Worm (Caenorhabditis elegans): ENCODE results near the gene dpf-4.

Gene dpf-4

DNA sequence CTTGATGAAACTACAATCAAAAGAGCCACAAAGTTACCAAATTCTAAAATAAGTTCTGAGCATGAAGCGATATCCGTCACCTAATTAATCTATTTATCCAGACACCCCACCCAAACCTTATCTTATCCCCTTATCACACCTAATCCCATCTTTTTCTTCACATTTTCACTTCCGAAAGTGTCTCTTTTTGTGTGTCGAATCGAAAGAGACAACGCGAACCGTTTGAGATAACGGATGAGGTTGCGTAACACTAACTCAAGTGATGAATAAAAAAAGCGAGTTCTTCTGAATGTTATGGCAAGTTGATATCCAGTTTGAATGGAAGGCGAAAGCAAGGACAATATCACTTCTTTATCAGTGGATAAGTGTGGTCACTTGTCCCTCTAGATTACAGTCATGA lies 24.4 kb downstream of the dpf-4 start:
- TF ChIP-seq lin-14 (GFP tag; optimal IDR thresholded peaks at IDR 0.05) (no peak), blmp-1 (tag; optimal IDR thresholded peaks at IDR 0.05) (peak; percentile 92)

ce11 chrIII:5884007-5884406 lies 24.9 kb downstream of the dpf-4 start, which contains the start of gene C28H8.5:
Gene C28H8.5, plus strand, starts transcription at chrIII:5884307.
- TF ChIP-seq nhr-76 (tag; optimal IDR thresholded peaks at IDR 0.05) (no peak), efl-3 (GFP tag; optimal IDR thresholded peaks at IDR 0.05) (no peak), nhr-77 (tag; optimal IDR thresholded peaks at IDR 0.05) (no peak), nhr-12 (tag; optimal IDR thresholded peaks at IDR 0.05) (no peak), ceh-82 (tag; optimal IDR thresholded peaks at IDR 0.05) (no peak), lin-15B (tag; optimal IDR thresholded peaks at IDR 0.05) (no peak)

DNA sequence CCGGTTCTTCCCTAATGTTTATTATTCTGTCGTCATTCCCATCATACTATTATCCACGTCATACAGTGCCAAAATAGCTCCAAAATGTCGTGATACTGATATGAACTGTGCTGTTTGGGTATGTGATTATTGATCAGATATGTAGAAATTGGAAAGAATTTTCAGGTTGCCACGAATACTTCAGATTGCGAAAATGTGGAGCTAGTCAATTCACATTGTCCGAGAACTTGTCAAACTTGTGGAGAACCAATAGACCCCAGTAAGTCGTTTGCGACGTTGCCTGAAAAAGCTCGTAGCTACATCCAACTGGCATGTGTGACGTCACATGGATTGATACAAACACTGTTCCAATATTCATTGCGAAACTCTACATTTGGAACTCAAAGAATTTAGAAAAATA lies 25.4 kb downstream of the dpf-4 start:
- TF ChIP-seq nhr-19 (GFP tag; conservative IDR thresholded peaks at IDR 0.05) (no peak), tlp-1 (tag; optimal IDR thresholded peaks at IDR 0.05) (no peak), efl-1 (optimal IDR thresholded peaks at IDR 0.05) (no peak), efl-1 (GFP tag; optimal IDR thresholded peaks at IDR 0.05 in 1 of 2) (peak in 1 of 2 experiments; percentile 38)

- TF ChIP-seq fkh-8 (tag; optimal IDR thresholded peaks at IDR 0.05) (no peak), ceh-8 (GFP tag; optimal IDR thresholded peaks at IDR 0.05) (no peak), tbx-2 (tag; optimal IDR thresholded peaks at IDR 0.05) (no peak), mdl-1 (tag; optimal IDR thresholded peaks at IDR 0.05) (no peak), aha-1 (tag; optimal IDR thresholded peaks at IDR 0.05) (no peak), elt-3 (tag; optimal IDR thresholded peaks at IDR 0.05) (no peak)
Measured at ce11 chrIII:5886893-5887292, 27.8 kb downstream of the dpf-4 start, which contains the start of gene C28H8.7. Gene C28H8.7, minus strand, starts transcription at chrIII:5886993.

- no peak for TF ChIP-seq mdl-1 (tag; optimal IDR thresholded peaks at IDR 0.05)
- no peak for TF ChIP-seq ceh-88 (GFP tag; IDR thresholded peaks at IDR 0.05)
- TF ChIP-seq C34B4.2 (tag; optimal IDR thresholded peaks at IDR 0.05): no peak
- no peak for TF ChIP-seq fkh-4 (tag; optimal IDR thresholded peaks at IDR 0.05; ENCODE audit: borderline replicate concordance)
- TF ChIP-seq lin-15B (tag; optimal IDR thresholded peaks at IDR 0.05): no peak
- TF ChIP-seq aha-1 (tag; optimal IDR thresholded peaks at IDR 0.05): no peak
- no peak for TF ChIP-seq ets-5 (GFP tag; IDR thresholded peaks at IDR 0.05)
Measured at ce11 chrIII:5888675-5889074, 29.6 kb downstream of the dpf-4 start, which contains the start of gene C28H8.8. Gene C28H8.8, minus strand, starts transcription at chrIII:5888775.

DNA sequence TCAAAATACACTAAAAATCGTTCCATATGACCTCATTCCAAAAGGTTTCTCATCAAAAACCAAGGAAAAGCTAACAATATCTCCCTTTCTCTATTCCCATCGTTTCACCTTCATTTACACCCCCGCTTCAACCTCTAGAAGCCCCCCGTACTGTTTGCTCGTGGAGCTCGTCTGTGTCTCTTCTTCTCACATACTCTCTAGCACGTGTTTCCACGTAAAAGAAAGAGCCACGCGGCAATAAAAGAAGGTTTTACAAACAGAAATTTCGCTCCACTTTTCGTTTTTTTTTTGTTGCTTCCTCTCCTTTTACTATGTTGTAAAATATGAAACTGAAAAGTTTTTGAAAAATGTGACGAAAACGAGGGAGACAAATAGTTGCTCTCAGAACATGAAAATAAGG lies 33.8 kb downstream of the dpf-4 start:
- TF ChIP-seq hpl-2 (GFP tag; optimal IDR thresholded peaks at IDR 0.05) (no peak), mdl-1 (tag; optimal IDR thresholded peaks at IDR 0.05) (peak in 1 of 2 experiments; percentile 21), hlh-4 (tag; optimal IDR thresholded peaks at IDR 0.05) (no peak), nhr-11 (tag; optimal IDR thresholded peaks at IDR 0.05) (no peak), efl-1 (optimal IDR thresholded peaks at IDR 0.05) (no peak), efl-1 (GFP tag; optimal IDR thresholded peaks at IDR 0.05 in 1 of 2) (peak in 1 of 2 experiments; percentile 39), blmp-1 (tag; optimal IDR thresholded peaks at IDR 0.05) (no peak), lin-14 (GFP tag; optimal IDR thresholded peaks at IDR 0.05) (peak; percentile 32), xbp-1 (tag; optimal IDR thresholded peaks at IDR 0.05) (no peak), C34B4.2 (tag; optimal IDR thresholded peaks at IDR 0.05) (no peak), nhr-77 (tag; optimal IDR thresholded peaks at IDR 0.05) (peak; percentile 41), nhr-85 (tag) (no peak), nhr-47 (tag; optimal IDR thresholded peaks at IDR 0.05) (no peak)

DNA sequence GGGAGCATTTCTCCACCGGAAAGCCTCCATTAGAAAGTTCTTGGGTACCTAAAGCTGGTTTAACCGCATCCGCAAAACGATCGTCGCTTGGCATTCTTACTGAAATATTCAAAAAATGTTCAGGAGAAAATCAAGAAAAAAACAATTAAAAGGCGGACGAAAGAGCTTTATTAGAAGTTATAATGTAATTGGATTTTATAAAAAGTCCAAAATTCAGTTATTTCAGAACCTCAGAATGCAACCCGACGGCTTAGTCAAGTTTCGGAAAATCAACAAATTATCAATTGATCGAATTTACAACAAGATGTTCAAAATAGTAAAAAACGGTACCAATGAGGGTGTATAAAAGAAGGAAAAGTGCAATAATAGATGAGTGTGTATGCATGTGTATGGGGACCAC lies 36.8 kb downstream of the dpf-4 start, which contains the start of gene pxl-1:
pxl-1 (minus strand) TSS at position 101 of the 400 bp plus-strand sequence.
- TF ChIP-seq F16B12.6 (tag; optimal IDR thresholded peaks at IDR 0.05): no peak

DNA sequence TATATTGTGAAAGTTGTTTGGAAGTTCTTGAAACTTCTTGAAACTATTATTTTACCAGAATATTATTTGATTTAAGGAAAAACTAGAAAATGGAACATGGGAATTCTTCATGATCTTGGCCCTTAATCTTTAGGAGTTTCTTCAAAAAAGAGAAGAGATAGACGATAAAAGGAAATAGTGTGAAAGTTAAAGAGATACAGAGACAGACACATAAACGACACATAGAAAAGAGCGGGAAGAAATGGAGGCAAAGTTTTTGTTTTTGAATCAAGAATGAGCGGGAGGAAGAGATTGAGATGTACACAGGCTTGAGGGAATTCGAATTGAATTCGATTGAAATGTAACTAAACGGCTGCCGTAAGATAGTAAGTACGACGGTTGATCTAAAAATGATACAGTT lies 38.4 kb downstream of the dpf-4 start:
- TF ChIP-seq lsy-2 (tag; optimal IDR thresholded peaks at IDR 0.05) (peak in 1 of 2 experiments; percentile 27), F16B12.6 (tag; optimal IDR thresholded peaks at IDR 0.05) (no peak), ztf-11 (tag; optimal IDR thresholded peaks at IDR 0.05) (no peak), unc-62 (GFP tag; optimal IDR thresholded peaks at IDR 0.05) (no peak), ceh-90 (tag; optimal IDR thresholded peaks at IDR 0.05) (no peak), efl-3 (GFP tag; optimal IDR thresholded peaks at IDR 0.05) (no peak), nhr-71 (tag; optimal IDR thresholded peaks at IDR 0.05) (peak; percentile 22), unc-98 (GFP tag; IDR thresholded peaks at IDR 0.05) (no peak), dpl-1 (GFP tag; optimal IDR thresholded peaks at IDR 0.05) (peak; percentile 19 to 50 (median 22)), ceh-88 (GFP tag; IDR thresholded peaks at IDR 0.05) (no peak), ets-5 (GFP tag; IDR thresholded peaks at IDR 0.05) (no peak), sptf-1 (tag; optimal IDR thresholded peaks at IDR 0.05) (no peak), ceh-63 (GFP tag; optimal IDR thresholded peaks at IDR 0.05) (no peak), jun-1 (tag; optimal IDR thresholded peaks at IDR 0.05) (no peak), ceh-8 (GFP tag; optimal IDR thresholded peaks at IDR 0.05) (no peak)

Data from whole organism, L1 larva.